Fruit fly (Drosophila melanogaster) whole organism, embryonic: Measurements from ENCODE around the gene CG1764.
A peak's percentile ranks its signal among the peaks of the same experiment; 100 is the strongest.

ENCODE experiments used
- Ada2b ChIP-seq: fragments of 200-800 bp; sonication (Bioruptor generic); IDR thresholded peaks from 2 replicates; pipeline ENCODE4 v1.3.6; 2022; ENCODE audit warnings: missing biosample characterization, missing genetic modification characterization
- Aef1 ChIP-seq: fragments of 200-800 bp; sonication (Bioruptor generic); IDR thresholded peaks from 3 replicates; pipeline ENCODE4 v1.3.6; 2022; ENCODE audit warnings: missing biosample characterization, missing genetic modification characterization
- Antp ChIP-seq: fragments of 200-800 bp; sonication (Bioruptor generic); optimal IDR thresholded peaks from 3 replicates; lab custom pipeline; 2016; ENCODE audit warnings: missing biosample characterization, missing genetic modification characterization
- Asciz ChIP-seq: fragments of 200-800 bp; sonication (Bioruptor generic); optimal IDR thresholded peaks from 2 replicates; lab custom pipeline; 2017; ENCODE audit warnings: missing biosample characterization, mild to moderate bottlenecking, missing genetic modification characterization, missing genetic modification reagents
- CG10147 ChIP-seq: fragments of 200-800 bp; sonication (Bioruptor generic); optimal IDR thresholded peaks from 2 replicates; lab custom pipeline; 2019; ENCODE audit warnings: missing biosample characterization, mild to moderate bottlenecking, missing genetic modification characterization, moderate library complexity
- CG11560 ChIP-seq: fragments of 200-800 bp; sonication (Bioruptor generic); IDR thresholded peaks from 3 replicates; pipeline ENCODE4 v1.3.6; 2022; ENCODE audit warnings: missing biosample characterization, missing genetic modification characterization
- CG12155 ChIP-seq: fragments of 200-800 bp; sonication (Bioruptor generic); optimal IDR thresholded peaks from 3 replicates; lab custom pipeline; 2016; ENCODE audit warnings: missing biosample characterization, missing genetic modification characterization
- CG12659 ChIP-seq: fragments of 200-800 bp; sonication (Bioruptor generic); optimal IDR thresholded peaks from 3 replicates; lab custom pipeline; 2017; ENCODE audit warnings: mild to moderate bottlenecking, missing biosample characterization, missing genetic modification reagents, missing genetic modification characterization
- CG13624 ChIP-seq: fragments of 200-800 bp; sonication (Bioruptor generic); optimal IDR thresholded peaks from 2 replicates; lab custom pipeline; 2016; ENCODE audit warnings: missing biosample characterization, missing genetic modification characterization
- CG14441 ChIP-seq: fragments of 200-800 bp; sonication (Bioruptor generic); IDR thresholded peaks from 2 replicates; pipeline ENCODE4 v1.3.6; 2022; ENCODE audit warnings: missing biosample characterization, missing genetic modification characterization
- CG16779 ChIP-seq: fragments of 200-800 bp; sonication (Bioruptor generic); IDR thresholded peaks from 2 replicates; pipeline ENCODE4 v1.3.6; 2022; ENCODE audit warnings: missing biosample characterization, missing genetic modification characterization
- CG17328 ChIP-seq: fragments of 200-800 bp; sonication (Bioruptor generic); IDR thresholded peaks from 2 replicates; pipeline ENCODE4 v1.3.6; 2022; ENCODE audit warnings: missing biosample characterization, missing genetic modification characterization
- CG17385 ChIP-seq: fragments of 200-800 bp; sonication (Bioruptor generic); optimal IDR thresholded peaks from 3 replicates; lab custom pipeline; 2018; ENCODE audit warnings: missing biosample characterization, mild to moderate bottlenecking, missing genetic modification characterization
- CG1792 ChIP-seq: fragments of 200-800 bp; sonication (Bioruptor generic); optimal IDR thresholded peaks from 2 replicates; lab custom pipeline; 2016; ENCODE audit warnings: missing biosample characterization, missing genetic modification characterization
- CG1832 ChIP-seq: fragments of 200-800 bp; sonication (Bioruptor generic); optimal IDR thresholded peaks from 2 replicates; lab custom pipeline; 2017; ENCODE audit warnings: missing biosample characterization, mild to moderate bottlenecking, missing genetic modification characterization, inconsistent platforms
- CG2120 ChIP-seq: fragments of 200-800 bp; sonication (Bioruptor generic); optimal IDR thresholded peaks from 3 replicates; lab custom pipeline; 2016; ENCODE audit warnings: missing biosample characterization, missing genetic modification characterization
- CG31365 ChIP-seq: fragments of 200-800 bp; sonication (Bioruptor generic); optimal IDR thresholded peaks from 2 replicates; lab custom pipeline; 2018; ENCODE audit warnings: missing biosample characterization, mild to moderate bottlenecking, missing genetic modification characterization
- CG31388 ChIP-seq: fragments of 200-800 bp; sonication (Bioruptor generic); optimal IDR thresholded peaks from 2 replicates; lab custom pipeline; 2016; ENCODE audit warnings: missing biosample characterization, missing genetic modification characterization
- CG4424 ChIP-seq: fragments of 200-800 bp; sonication (Bioruptor generic); optimal IDR thresholded peaks from 3 replicates; lab custom pipeline; 2016; ENCODE audit warnings: missing biosample characterization, missing genetic modification characterization
- CG6654 ChIP-seq: fragments of 200-800 bp; sonication (Bioruptor generic); optimal IDR thresholded peaks from 2 replicates; lab custom pipeline; 2017; ENCODE audit warnings: missing biosample characterization, mild to moderate bottlenecking, missing genetic modification characterization
- CG7372 ChIP-seq: fragments of 200-800 bp; sonication (Bioruptor generic); IDR thresholded peaks from 2 replicates; pipeline ENCODE4 v1.3.6; 2022; ENCODE audit warnings: missing biosample characterization, missing genetic modification characterization
- CG7987 ChIP-seq: fragments of 200-800 bp; sonication (Bioruptor generic); optimal IDR thresholded peaks from 2 replicates; lab custom pipeline; 2018; ENCODE audit warnings: missing biosample characterization, mild to moderate bottlenecking, missing genetic modification characterization, moderate library complexity
- CG9797 ChIP-seq: fragments of 200-800 bp; sonication (Bioruptor generic); optimal IDR thresholded peaks from 3 replicates; lab custom pipeline; 2018; ENCODE audit warnings: missing biosample characterization, mild to moderate bottlenecking, missing genetic modification characterization
- CrebB ChIP-seq: fragments of 200-800 bp; sonication (Bioruptor generic); optimal IDR thresholded peaks from 3 replicates; lab custom pipeline; 2018; ENCODE audit warnings: missing biosample characterization, mild to moderate bottlenecking, missing genetic modification characterization
- E2f1 ChIP-seq: fragments of 200-800 bp; sonication (Bioruptor generic); IDR thresholded peaks from 2 replicates; pipeline ENCODE4 v1.3.6; 2022; ENCODE audit warnings: missing biosample characterization, missing genetic modification characterization
- Fer3 ChIP-seq: fragments of 200-800 bp; sonication (Bioruptor generic); optimal IDR thresholded peaks from 2 replicates; lab custom pipeline; 2018; ENCODE audit warnings: missing biosample characterization, mild to moderate bottlenecking, missing genetic modification characterization, moderate library complexity
- H15 ChIP-seq: fragments of 200-800 bp; sonication (Bioruptor generic); IDR thresholded peaks from 3 replicates; pipeline ENCODE4 v1.3.6; 2022; ENCODE audit warnings: missing biosample characterization, missing genetic modification characterization
- HmgD ChIP-seq: fragments of 200-800 bp; sonication (Bioruptor generic); optimal IDR thresholded peaks from 3 replicates; lab custom pipeline; 2016; ENCODE audit warnings: missing biosample characterization, missing genetic modification characterization
- Hmr ChIP-seq: fragments of 200-800 bp; sonication (Bioruptor generic); optimal IDR thresholded peaks from 3 replicates; lab custom pipeline; 2017; ENCODE audit warnings: mild to moderate bottlenecking, missing biosample characterization, missing genetic modification reagents, missing genetic modification characterization
- Lpt ChIP-seq: fragments of >200 bp; optimal IDR thresholded peaks from 2 replicates; lab custom pipeline; 2018; ENCODE audit warnings: missing biosample characterization, missing genetic modification characterization
- NC2β ChIP-seq: fragments of 200-800 bp; sonication (Bioruptor generic); optimal IDR thresholded peaks from 2 replicates; lab custom pipeline; 2016; ENCODE audit warnings: missing biosample characterization, missing genetic modification characterization
- NK7.1 ChIP-seq: fragments of 200-800 bp; sonication (Bioruptor generic); optimal IDR thresholded peaks from 3 replicates; lab custom pipeline; 2016; ENCODE audit warnings: missing biosample characterization, missing genetic modification characterization
- Six4 ChIP-seq: fragments of 200-800 bp; sonication (Bioruptor generic); optimal IDR thresholded peaks from 2 replicates; lab custom pipeline; 2016; ENCODE audit warnings: missing biosample characterization, missing genetic modification characterization
- Stat92E ChIP-seq, 3 experiments: fragments of >200 bp in 2 of 3; fragments of 200-800 bp in 1 of 3; sonication (Bioruptor generic) in 1 of 3; optimal IDR thresholded peaks; 2 replicates each; lab custom pipeline; 2017 to 2019; ENCODE audit warnings: missing biosample characterization in 3 of 3, missing genetic modification characterization in 3 of 3, mild to moderate bottlenecking in 1 of 3, moderate library complexity in 1 of 3
- ash1 ChIP-seq: fragments of 200-800 bp; sonication (Bioruptor generic); optimal IDR thresholded peaks from 2 replicates; lab custom pipeline; 2018; ENCODE audit warnings: missing biosample characterization, mild to moderate bottlenecking, missing genetic modification characterization
- bcd ChIP-seq: fragments of 200-800 bp; sonication (Bioruptor generic); optimal IDR thresholded peaks from 2 replicates; lab custom pipeline; 2017; ENCODE audit warnings: missing biosample characterization, mild to moderate bottlenecking, missing genetic modification characterization
- disco-r ChIP-seq: fragments of 200-800 bp; sonication (Bioruptor generic); optimal IDR thresholded peaks from 2 replicates; lab custom pipeline; 2016; ENCODE audit warnings: missing biosample characterization, missing genetic modification characterization
- dmrt11E ChIP-seq: fragments of 200-800 bp; sonication (Bioruptor generic); optimal IDR thresholded peaks from 3 replicates; lab custom pipeline; 2018; ENCODE audit warnings: missing biosample characterization, mild to moderate bottlenecking, missing genetic modification characterization, moderate library complexity
- emc ChIP-seq: fragments of 200-800 bp; sonication (Bioruptor generic); optimal IDR thresholded peaks from 2 replicates; lab custom pipeline; 2016; ENCODE audit warnings: missing biosample characterization, missing genetic modification characterization
- en ChIP-seq: fragments of 200-800 bp; sonication (Bioruptor generic); optimal IDR thresholded peaks from 2 replicates; lab custom pipeline; 2016; ENCODE audit warnings: missing biosample characterization, missing genetic modification characterization
- esg ChIP-seq: fragments of 200-800 bp; sonication (Bioruptor generic); conservative IDR thresholded peaks from 2 replicates; pipeline ENCODE4 v1.3.6; 2022; ENCODE audit warnings: missing biosample characterization, missing genetic modification characterization
- gcm ChIP-seq: fragments of 200-800 bp; sonication (Bioruptor generic); optimal IDR thresholded peaks from 2 replicates; lab custom pipeline; 2019; ENCODE audit warnings: missing biosample characterization, mild to moderate bottlenecking, missing genetic modification characterization, moderate library complexity
- jumu ChIP-seq: fragments of 200-800 bp; sonication (Bioruptor generic); optimal IDR thresholded peaks from 3 replicates; lab custom pipeline; 2016; ENCODE audit warnings: missing biosample characterization, missing genetic modification characterization
- onecut ChIP-seq: fragments of 200-800 bp; sonication (Bioruptor generic); IDR thresholded peaks from 2 replicates; pipeline ENCODE4 v1.3.6; 2022; ENCODE audit warnings: missing biosample characterization, missing genetic modification characterization
- ranshi ChIP-seq: fragments of 200-800 bp; sonication (Bioruptor generic); IDR thresholded peaks from 2 replicates; pipeline ENCODE4 v1.3.6; 2022; ENCODE audit warnings: missing biosample characterization, missing genetic modification characterization
- row ChIP-seq: fragments of 200-800 bp; sonication (Bioruptor generic); IDR thresholded peaks from 3 replicates; pipeline ENCODE4 v1.3.6; 2022; ENCODE audit warnings: missing biosample characterization, missing genetic modification characterization
- sd ChIP-seq: fragments of 200-800 bp; sonication (Bioruptor generic); optimal IDR thresholded peaks from 3 replicates; lab custom pipeline; 2018; ENCODE audit warnings: missing biosample characterization, mild to moderate bottlenecking, missing genetic modification characterization, moderate library complexity
- sens ChIP-seq: fragments of 200-800 bp; sonication (Bioruptor generic); peaks from one replicate; lab custom pipeline; 2016; ENCODE audit warnings: missing biosample characterization, missing genetic modification characterization
- seq ChIP-seq: fragments of 200-800 bp; sonication (Bioruptor generic); IDR thresholded peaks from 2 replicates; pipeline ENCODE4 v1.3.6; 2022; ENCODE audit warnings: missing biosample characterization, missing genetic modification characterization
- tap ChIP-seq: fragments of 200-800 bp; optimal IDR thresholded peaks from 3 replicates; lab custom pipeline; 2019; ENCODE audit warnings: missing biosample characterization, mild to moderate bottlenecking, missing genetic modification characterization, moderate library complexity
- vnd ChIP-seq: fragments of 200-800 bp; sonication (Bioruptor generic); IDR thresholded peaks from 3 replicates; pipeline ENCODE4 v1.3.6; 2022; ENCODE audit warnings: missing biosample characterization, missing genetic modification characterization; ENCODE audit not compliant: partially characterized antibody
- wdn ChIP-seq: fragments of 200-800 bp; sonication (Bioruptor generic); IDR thresholded peaks from 2 replicates; pipeline ENCODE4 v1.3.6; 2022; ENCODE audit warnings: missing biosample characterization, missing genetic modification characterization

The CG1764 gene

DNA sequence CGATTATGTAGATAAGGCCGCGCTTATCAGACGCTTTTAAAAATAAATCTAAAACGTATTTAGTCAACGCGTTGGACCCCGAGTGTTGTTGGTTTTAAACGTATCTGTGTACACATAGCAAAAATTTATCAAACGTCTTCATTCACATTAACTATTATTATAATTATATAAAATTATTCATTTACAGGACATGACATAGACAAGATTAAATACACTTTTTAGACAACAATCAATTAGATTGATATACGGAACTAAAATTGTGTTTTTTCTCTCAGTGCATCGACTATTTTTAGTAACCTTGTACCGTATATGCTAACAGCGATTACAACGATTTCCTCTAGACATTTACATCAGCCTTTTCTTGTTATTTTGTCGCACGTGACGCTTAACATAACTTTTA, 25.5 kb downstream of the CG1764 start (continued):
- TF ChIP-seq E2f1 (GFP tag; lab: Robert Waterston, UW): peak; percentile 78
- TF ChIP-seq CG6654: peak; percentile 22
- TF ChIP-seq Ada2b (GFP tag; lab: Robert Waterston, UW): peak; percentile 82
- TF ChIP-seq HmgD (GFP tag; lab: Kevin White, UChicago): no peak
- peak; percentile 66 for TF ChIP-seq sd (tag; lab: Kevin White, UChicago)
- TF ChIP-seq CG16779 (GFP tag; lab: Robert Waterston, UW): no peak
- TF ChIP-seq NC2β: no peak
- TF ChIP-seq tap (tag; lab: Kevin White, UChicago): peak; percentile 71
- TF ChIP-seq CG12659: peak; percentile 77
- TF ChIP-seq row (GFP tag; lab: Robert Waterston, UW): peak; percentile 90
- TF ChIP-seq CG1832 (GFP tag; lab: Kevin White, UChicago): no peak
- peak; percentile 61 for TF ChIP-seq CrebB (tag; lab: Kevin White, UChicago)
- peak; percentile 65 for TF ChIP-seq Six4 (GFP tag; lab: Kevin White, UChicago)
- peak; percentile 88 for TF ChIP-seq Fer3 (tag; lab: Kevin White, UChicago)
- no peak for TF ChIP-seq CG7987 (GFP tag; lab: Kevin White, UChicago)
- TF ChIP-seq Antp: no peak
- TF ChIP-seq CG31365 (tag; lab: Kevin White, UChicago): no peak
- TF ChIP-seq Aef1 (GFP tag; lab: Robert Waterston, UW): peak; percentile 77
- TF ChIP-seq CG17328 (GFP tag; lab: Robert Waterston, UW): peak; percentile 66
- TF ChIP-seq NK7.1 (GFP tag; lab: Kevin White, UChicago): no peak
- TF ChIP-seq CG17385 (GFP tag; lab: Kevin White, UChicago): peak; percentile 72
- peak; percentile 84 for TF ChIP-seq Hmr (GFP tag; lab: Kevin White, UChicago)
- TF ChIP-seq CG10147 (GFP tag; lab: Kevin White, UChicago): peak; percentile 82
- TF ChIP-seq CG7372: peak; percentile 54; the same call in 1 of the 2 replicates
- no peak for TF ChIP-seq CG1792 (GFP tag; lab: Kevin White, UChicago)
- TF ChIP-seq bcd (GFP tag; lab: Kevin White, UChicago): peak; percentile 63
- TF ChIP-seq CG11560 (tag; lab: Robert Waterston, UW): no peak
- TF ChIP-seq CG2120 (GFP tag; lab: Kevin White, UChicago): peak; percentile 73
- peak; percentile 60; the same call in 1 of the 3 replicates for TF ChIP-seq H15 (GFP tag; lab: Robert Waterston, UW)
- TF ChIP-seq dmrt11E (tag; lab: Kevin White, UChicago): peak; percentile 40
- TF ChIP-seq CG4424: peak; percentile 62
- TF ChIP-seq en: no peak
- no peak for TF ChIP-seq vnd
- TF ChIP-seq CG31388 (GFP tag; lab: Kevin White, UChicago): no peak
- TF ChIP-seq seq (GFP tag; lab: Robert Waterston, UW): peak; percentile 58; the same call in 1 of the 2 replicates
- peak; percentile 71 for TF ChIP-seq esg
- TF ChIP-seq ranshi (GFP tag; lab: Robert Waterston, UW): peak; percentile 77
- no peak for TF ChIP-seq CG9797 (GFP tag; lab: Kevin White, UChicago)
- TF ChIP-seq Lpt (GFP tag; lab: Kevin White, UChicago): no peak
- peak; percentile 34 for TF ChIP-seq CG13624
- peak; percentile 14 for TF ChIP-seq Asciz
- no peak for TF ChIP-seq emc
- no peak for TF ChIP-seq jumu (GFP tag; lab: Kevin White, UChicago)
- no peak for TF ChIP-seq ash1 (GFP tag; lab: Kevin White, UChicago)
- peak; percentile 70 for TF ChIP-seq sens (GFP tag; lab: Kevin White, UChicago)
- no peak for TF ChIP-seq disco-r (GFP tag; lab: Kevin White, UChicago)
- TF ChIP-seq CG12155 (GFP tag; lab: Kevin White, UChicago): peak; percentile 72
- no peak for TF ChIP-seq Stat92E (GFP tag; optimal IDR thresholded peaks at IDR 0.05; lab: Kevin White, UChicago)
- peak; percentile 76 for TF ChIP-seq CG14441 (GFP tag; lab: Robert Waterston, UW)
- TF ChIP-seq wdn: peak; percentile 78
- TF ChIP-seq gcm (GFP tag; lab: Kevin White, UChicago): peak; percentile 37
- TF ChIP-seq onecut (GFP tag; lab: Robert Waterston, UW): 0 out of 2 replicates have a peak, but pooled peaks have one; percentile 16
